Worm (Caenorhabditis elegans) whole organism, dauer: ENCODE measurements around the gene selt-1.2.

Experiments
- unc-62 ChIP-seq: sonication (generic microtip); optimal IDR thresholded peaks from 2 replicates; lab custom pipeline; 2017; ENCODE audit warnings: missing biosample characterization, missing genetic modification reagents, missing genetic modification characterization

Gene selt-1.2

ce11 chrV:10747263-10747951 lies at the start of gene selt-1.2, which contains the start of gene F28H7.2:
Gene selt-1.2 (minus strand): TSS chrV:10747363.
Gene F28H7.2 (plus strand): TSS chrV:10747901.
- no peak for TF ChIP-seq unc-62

ce11 chrV:10795494-10795893 lies 48.3 kb upstream of the selt-1.2 start, which contains the start of gene D1054.19:
Gene D1054.19 (plus strand): TSS chrV:10795794.
- TF ChIP-seq unc-62 = no peak

ce11 chrV:10794463-10794862 lies 47.3 kb upstream of the selt-1.2 start:
- no peak for TF ChIP-seq unc-62

ce11 chrV:10793498-10793897 lies 46.3 kb upstream of the selt-1.2 start, which contains the start of gene ule-3:
Gene ule-3 (plus strand): TSS chrV:10793798.
- no peak for TF ChIP-seq unc-62

ce11 chrV:10792775-10793174 lies 45.6 kb upstream of the selt-1.2 start, which contains the start of gene D1054.10:
Gene D1054.10 (minus strand): TSS chrV:10792875.
- TF ChIP-seq unc-62 = no peak

ce11 chrV:10790921-10791320 lies 43.8 kb upstream of the selt-1.2 start, which contains the start of gene D1054.9:
Gene D1054.9 (minus strand): TSS chrV:10791057.
- TF ChIP-seq unc-62 = no peak

- no peak for TF ChIP-seq unc-62
Observed at ce11 chrV:10784011-10784410, 36.8 kb upstream of the selt-1.2 start, which contains the start of gene D1054.8. Gene D1054.8 (plus strand): TSS chrV:10784311.

- no peak for TF ChIP-seq unc-62
Observed at ce11 chrV:10776528-10777055, 29.4 kb upstream of the selt-1.2 start, which contains the start of gene D1054.5. Gene D1054.5 (minus strand): TSS chrV:10776578.

- no peak for TF ChIP-seq unc-62
Observed at ce11 chrV:10773216-10773615, 26.1 kb upstream of the selt-1.2 start.

- TF ChIP-seq unc-62 = no peak
Observed at ce11 chrV:10771390-10771789, 24.2 kb upstream of the selt-1.2 start, which contains the start of gene D1054.3. Gene D1054.3 (plus strand): TSS chrV:10771451.

- TF ChIP-seq unc-62 = no peak
Observed at ce11 chrV:10770026-10770425, 22.9 kb upstream of the selt-1.2 start, which contains the start of the genes D1054.1 and pas-2. Gene D1054.1 (minus strand): TSS chrV:10770217. Gene pas-2 (plus strand): TSS chrV:10770368.

ce11 chrV:10768892-10769291 lies 21.7 kb upstream of the selt-1.2 start:
- no peak for TF ChIP-seq unc-62

ce11 chrV:10764066-10764465 lies 16.9 kb upstream of the selt-1.2 start, which contains the start of gene ocr-1:
Gene ocr-1 (plus strand): TSS chrV:10764366.
- no peak for TF ChIP-seq unc-62

- TF ChIP-seq unc-62 = no peak
Observed at ce11 chrV:10762695-10763094, 15.5 kb upstream of the selt-1.2 start, which contains the start of gene sre-6. Gene sre-6 (minus strand): TSS chrV:10762795.

- TF ChIP-seq unc-62 = no peak
Observed at ce11 chrV:10760839-10761238, 13.7 kb upstream of the selt-1.2 start.

- TF ChIP-seq unc-62 = no peak
Observed at ce11 chrV:10758658-10759057, 11.5 kb upstream of the selt-1.2 start, which contains the start of gene F28H7.8. Gene F28H7.8 (plus strand): TSS chrV:10758958.

ce11 chrV:10757128-10757527 lies 10.0 kb upstream of the selt-1.2 start:
- no peak for TF ChIP-seq unc-62

ce11 chrV:10756698-10757097 lies 9.5 kb upstream of the selt-1.2 start, which contains the start of gene irld-6:
Gene irld-6 (minus strand): TSS chrV:10756798.
- no peak for TF ChIP-seq unc-62
